Fruit fly (Drosophila melanogaster): Measurements from ENCODE around the gene Gat.
A peak's percentile ranks its signal among the peaks of the same experiment; 100 is the strongest.

dm6 chr4:670905-671419 lies 41.5 kb downstream of the Gat start, which contains the start of gene CG11360:
- TF ChIP-seq Ets21C (GFP tag; optimal IDR thresholded peaks at IDR 0.05): no peak
- peak; percentile 9 for TF ChIP-seq lz (GFP tag; optimal IDR thresholded peaks at IDR 0.05)
- TF ChIP-seq Sox102F (GFP tag; optimal IDR thresholded peaks at IDR 0.05): no peak
